Fruit fly (Drosophila melanogaster): Measurements from ENCODE around the gene Cpr11B.
A peak's percentile ranks its signal among the peaks of the same experiment; 100 is the strongest.

Cpr11B gene

dm6 chrX:12578701-12579372 lies 25.9 kb downstream of the Cpr11B start (continued):
- peak; percentile 67 for TF ChIP-seq esn (GFP tag; optimal IDR thresholded peaks at IDR 0.05)
- peak; percentile 47 for TF ChIP-seq CG10631 (GFP tag; optimal IDR thresholded peaks at IDR 0.05)
- TF ChIP-seq CG3919 (GFP tag; optimal IDR thresholded peaks at IDR 0.05) = peak; percentile 56
- TF ChIP-seq Hr4 (GFP tag; optimal IDR thresholded peaks at IDR 0.05) = peak; percentile 68
- peak; percentile 69 for TF ChIP-seq CG15336 (GFP tag; IDR thresholded peaks at IDR 0.05)
- TF ChIP-seq Eip78C (GFP tag) = peak; percentile 85
- TF ChIP-seq topi (GFP tag; optimal IDR thresholded peaks at IDR 0.05) = peak; percentile 65
- TF ChIP-seq fd85E (GFP tag; optimal IDR thresholded peaks at IDR 0.05) = no peak
- TF ChIP-seq Hr39 (GFP tag; optimal IDR thresholded peaks at IDR 0.05) = peak; percentile 41
- peak; percentile 25 for TF ChIP-seq CG3032 (tag; optimal IDR thresholded peaks at IDR 0.05)
- TF ChIP-seq Eip75B (GFP tag; optimal IDR thresholded peaks at IDR 0.05) = peak; percentile 4
- peak; percentile 54 for TF ChIP-seq CG34406 (GFP tag; optimal IDR thresholded peaks at IDR 0.05)
- peak; percentile 83 for TF ChIP-seq svp (GFP tag)
- TF ChIP-seq CG1621 (tag; optimal IDR thresholded peaks at IDR 0.05) = peak; percentile 23

dm6 chrX:12579506-12579999 lies 26.6 kb downstream of the Cpr11B start:
- TF ChIP-seq CG15336 (GFP tag; IDR thresholded peaks at IDR 0.05) (peak; percentile 98), CG3919 (GFP tag; optimal IDR thresholded peaks at IDR 0.05) (peak; percentile 97), fd59A (GFP tag; optimal IDR thresholded peaks at IDR 0.05) (peak; percentile 97), CG3032 (tag; optimal IDR thresholded peaks at IDR 0.05) (peak; percentile 98), CG8319 (GFP tag; optimal IDR thresholded peaks at IDR 0.05) (peak; percentile 98), Ets96B (tag; optimal IDR thresholded peaks at IDR 0.05) (peak; percentile 97), OdsH (GFP tag; optimal IDR thresholded peaks at IDR 0.05) (peak; percentile 98), CG16779 (tag; optimal IDR thresholded peaks at IDR 0.05) (peak; percentile 94), CG11762 (GFP tag; optimal IDR thresholded peaks at IDR 0.05; ENCODE audit: insufficient read depth) (peak; percentile 99), CG11294 (GFP tag; IDR thresholded peaks at IDR 0.05) (peak; percentile 95), CG4318 (GFP tag; optimal IDR thresholded peaks at IDR 0.05) (peak; percentile 99), CG11902 (GFP tag; optimal IDR thresholded peaks at IDR 0.05) (peak; percentile 97), CG6792 (GFP tag; optimal IDR thresholded peaks at IDR 0.05) (peak; percentile 98), topi (GFP tag; optimal IDR thresholded peaks at IDR 0.05) (peak; percentile 99), Sox14 (GFP tag; optimal IDR thresholded peaks at IDR 0.05) (peak; percentile 99), spab (GFP tag; optimal IDR thresholded peaks at IDR 0.05) (peak; percentile 95), cyc (GFP tag; optimal IDR thresholded peaks at IDR 0.05) (peak; percentile 98), CG10669 (GFP tag; optimal IDR thresholded peaks at IDR 0.05) (peak; percentile 98), Gug (GFP tag; IDR thresholded peaks at IDR 0.05) (peak; percentile 96), fkh (GFP tag; optimal IDR thresholded peaks at IDR 0.05) (peak; percentile 92), dac (GFP tag; optimal IDR thresholded peaks at IDR 0.05) (peak; percentile 98), Eip78C (GFP tag) (peak; percentile 100), Hr39 (GFP tag; optimal IDR thresholded peaks at IDR 0.05) (peak; percentile 99), CG1621 (tag; optimal IDR thresholded peaks at IDR 0.05) (peak; percentile 95), CG8119 (GFP tag; IDR thresholded peaks at IDR 0.05) (peak; percentile 98), CG10631 (GFP tag; optimal IDR thresholded peaks at IDR 0.05) (peak; percentile 98), Smox (GFP tag; optimal IDR thresholded peaks at IDR 0.05) (peak; percentile 99), achi (GFP tag; optimal IDR thresholded peaks at IDR 0.05) (peak; percentile 97), CG34406 (GFP tag; optimal IDR thresholded peaks at IDR 0.05) (peak; percentile 98), Eip93F (GFP tag; optimal IDR thresholded peaks at IDR 0.05) (peak; percentile 93), CG6276 (GFP tag; optimal IDR thresholded peaks at IDR 0.05) (peak; percentile 98), lz (GFP tag; optimal IDR thresholded peaks at IDR 0.05) (peak; percentile 99), vri (GFP tag; optimal IDR thresholded peaks at IDR 0.05) (peak; percentile 92), Hr38 (GFP tag; optimal IDR thresholded peaks at IDR 0.05) (peak; percentile 51), dsx (GFP tag; optimal IDR thresholded peaks at IDR 0.05; ENCODE audit: poor library complexity, severe bottlenecking) (peak; percentile 92), CG32006 (GFP tag; optimal IDR thresholded peaks at IDR 0.05) (peak; percentile 99), net (GFP tag; optimal IDR thresholded peaks at IDR 0.05) (peak; percentile 98), CG6854 (GFP tag; optimal IDR thresholded peaks at IDR 0.05) (peak; percentile 96), svp (GFP tag) (peak; percentile 99), Met (GFP tag; optimal IDR thresholded peaks at IDR 0.05) (peak; percentile 99), CG6808 (GFP tag; optimal IDR thresholded peaks at IDR 0.05) (peak; percentile 97), CG7368 (GFP tag; optimal IDR thresholded peaks at IDR 0.05) (peak; percentile 96), Ets21C (GFP tag; optimal IDR thresholded peaks at IDR 0.05) (peak; percentile 98), fd85E (GFP tag; optimal IDR thresholded peaks at IDR 0.05) (peak; percentile 90)

Data from whole organism, prepupa.